Fruit fly (Drosophila melanogaster) whole organism, embryonic: ENCODE measurements around the gene eIF3l.

Experiments used
- Abd-B ChIP-seq: fragments of 200-800 bp; sonication (Bioruptor generic); optimal IDR thresholded peaks from 2 replicates; lab custom pipeline; 2018; ENCODE audit warnings: missing biosample characterization, mild to moderate bottlenecking, missing genetic modification characterization, moderate library complexity
- CG1024 ChIP-seq: fragments of 200-800 bp; sonication (Bioruptor generic); IDR thresholded peaks from 2 replicates; pipeline ENCODE4 v1.3.6; 2022; ENCODE audit warnings: missing biosample characterization, missing genetic modification characterization
- CG11723 ChIP-seq: fragments of 200-800 bp; sonication (Bioruptor generic); optimal IDR thresholded peaks from 2 replicates; lab custom pipeline; 2017; ENCODE audit warnings: missing biosample characterization, mild to moderate bottlenecking, missing genetic modification characterization
- CG12155 ChIP-seq: fragments of 200-800 bp; sonication (Bioruptor generic); optimal IDR thresholded peaks from 3 replicates; lab custom pipeline; 2016; ENCODE audit warnings: missing biosample characterization, missing genetic modification characterization
- CG12659 ChIP-seq: fragments of 200-800 bp; sonication (Bioruptor generic); optimal IDR thresholded peaks from 3 replicates; lab custom pipeline; 2017; ENCODE audit warnings: mild to moderate bottlenecking, missing biosample characterization, missing genetic modification reagents, missing genetic modification characterization
- CG13424 ChIP-seq: fragments of 200-800 bp; sonication (Bioruptor generic); optimal IDR thresholded peaks from 2 replicates; lab custom pipeline; 2019; ENCODE audit warnings: missing biosample characterization, mild to moderate bottlenecking, missing genetic modification characterization, moderate library complexity
- CG15073 ChIP-seq: fragments of 200-800 bp; sonication (Bioruptor generic); optimal IDR thresholded peaks from 2 replicates; lab custom pipeline; 2016; ENCODE audit warnings: missing biosample characterization, missing genetic modification characterization
- CG1647 ChIP-seq: fragments of 200-800 bp; sonication (Bioruptor generic); optimal IDR thresholded peaks from 3 replicates; lab custom pipeline; 2016; ENCODE audit warnings: missing biosample characterization, missing genetic modification characterization
- CG16863 ChIP-seq: fragments of 200-800 bp; sonication (Bioruptor generic); optimal IDR thresholded peaks from 3 replicates; lab custom pipeline; 2016; ENCODE audit warnings: missing biosample characterization, missing genetic modification characterization
- CG17186 ChIP-seq: fragments of 200-800 bp; sonication (Bioruptor generic); optimal IDR thresholded peaks from 3 replicates; lab custom pipeline; 2017; ENCODE audit warnings: missing biosample characterization, missing genetic modification reagents, missing genetic modification characterization
- CG1832 ChIP-seq: fragments of 200-800 bp; sonication (Bioruptor generic); optimal IDR thresholded peaks from 2 replicates; lab custom pipeline; 2017; ENCODE audit warnings: missing biosample characterization, mild to moderate bottlenecking, missing genetic modification characterization, inconsistent platforms
- CG2129 ChIP-seq: fragments of 200-800 bp; sonication (Bioruptor generic); IDR thresholded peaks from 2 replicates; pipeline ENCODE4 v1.3.6; 2022; ENCODE audit warnings: missing biosample characterization, missing genetic modification characterization; ENCODE audit not compliant: partially characterized antibody
- CG31224 ChIP-seq: fragments of 200-800 bp; sonication (Bioruptor generic); IDR thresholded peaks from 2 replicates; pipeline ENCODE4 v1.3.6; 2022; ENCODE audit warnings: missing biosample characterization, missing genetic modification characterization
- CG32532 ChIP-seq: fragments of 200-800 bp; sonication (Bioruptor generic); IDR thresholded peaks from 2 replicates; pipeline ENCODE4 v1.3.6; 2022; ENCODE audit warnings: missing biosample characterization, missing genetic modification characterization
- CG6765 ChIP-seq: fragments of 200-800 bp; sonication (Bioruptor generic); optimal IDR thresholded peaks from 3 replicates; lab custom pipeline; 2017; ENCODE audit warnings: missing biosample characterization, mild to moderate bottlenecking, missing genetic modification characterization
- CG7839 ChIP-seq: fragments of 200-800 bp; sonication (Bioruptor generic); optimal IDR thresholded peaks from 3 replicates; lab custom pipeline; 2018; ENCODE audit warnings: missing biosample characterization, mild to moderate bottlenecking, missing genetic modification characterization, moderate library complexity
- CG7963 ChIP-seq: fragments of 200-800 bp; sonication (Bioruptor generic); IDR thresholded peaks from 3 replicates; pipeline ENCODE4 v1.3.6; 2022; ENCODE audit warnings: missing biosample characterization, missing genetic modification characterization; ENCODE audit not compliant: partially characterized antibody
- CG8089 ChIP-seq: fragments of 200-800 bp; sonication (Bioruptor generic); optimal IDR thresholded peaks from 3 replicates; lab custom pipeline; 2016; ENCODE audit warnings: missing biosample characterization, missing genetic modification characterization
- CG8359 ChIP-seq: fragments of 200-800 bp; sonication (Bioruptor generic); optimal IDR thresholded peaks from 2 replicates; lab custom pipeline; 2017; ENCODE audit warnings: missing biosample characterization, mild to moderate bottlenecking, missing genetic modification characterization, borderline replicate concordance
- CG8478 ChIP-seq: fragments of >200 bp; optimal IDR thresholded peaks from 2 replicates; lab custom pipeline; 2018
- Dll ChIP-seq: fragments of 200-800 bp; sonication (Bioruptor generic); IDR thresholded peaks from 4 replicates; pipeline ENCODE4 v1.3.6; 2022; ENCODE audit warnings: missing biosample characterization, missing genetic modification characterization; ENCODE audit not compliant: partially characterized antibody
- ERR ChIP-seq: fragments of 200-800 bp; sonication (Bioruptor generic); optimal IDR thresholded peaks from 2 replicates; lab custom pipeline; 2016; ENCODE audit warnings: missing biosample characterization, missing genetic modification characterization
- Fer3 ChIP-seq: fragments of 200-800 bp; sonication (Bioruptor generic); optimal IDR thresholded peaks from 2 replicates; lab custom pipeline; 2018; ENCODE audit warnings: missing biosample characterization, mild to moderate bottlenecking, missing genetic modification characterization, moderate library complexity
- HLH4C ChIP-seq: fragments of 200-800 bp; sonication (Bioruptor generic); IDR thresholded peaks from 3 replicates; pipeline ENCODE4 v1.3.6; 2022; ENCODE audit warnings: missing biosample characterization, missing genetic modification characterization; ENCODE audit not compliant: partially characterized antibody
- Hr3 ChIP-seq: fragments of 200-800 bp; sonication (Bioruptor generic); optimal IDR thresholded peaks from 3 replicates; lab custom pipeline; 2016; ENCODE audit warnings: missing biosample characterization, missing genetic modification characterization
- Hr51 ChIP-seq, 2 experiments: fragments of 200-800 bp; sonication (Bioruptor generic); optimal IDR thresholded peaks; 2 replicates in 1 of 2; 3 replicates in 1 of 2; lab custom pipeline; 2016 to 2018; ENCODE audit warnings: missing biosample characterization in 2 of 2, missing genetic modification characterization in 2 of 2, mild to moderate bottlenecking in 1 of 2, moderate library complexity in 1 of 2
- Lpt ChIP-seq: fragments of >200 bp; optimal IDR thresholded peaks from 2 replicates; lab custom pipeline; 2018; ENCODE audit warnings: missing biosample characterization, missing genetic modification characterization
- MTF-1 ChIP-seq: fragments of 200-800 bp; sonication (Bioruptor generic); optimal IDR thresholded peaks from 2 replicates; lab custom pipeline; 2018; ENCODE audit warnings: missing biosample characterization, mild to moderate bottlenecking, missing genetic modification characterization, borderline replicate concordance
- Max ChIP-seq: fragments of 200-800 bp; sonication (Bioruptor generic); optimal IDR thresholded peaks from 2 replicates; lab custom pipeline; 2016; ENCODE audit warnings: missing biosample characterization, mild to moderate bottlenecking, missing genetic modification characterization
- NC2β ChIP-seq: fragments of 200-800 bp; sonication (Bioruptor generic); optimal IDR thresholded peaks from 2 replicates; lab custom pipeline; 2016; ENCODE audit warnings: missing biosample characterization, missing genetic modification characterization
- Nf-YC ChIP-seq: fragments of 200-800 bp; optimal IDR thresholded peaks from 3 replicates; lab custom pipeline; 2019; ENCODE audit warnings: missing biosample characterization, mild to moderate bottlenecking, missing genetic modification characterization, moderate library complexity
- Opbp ChIP-seq: fragments of 200-800 bp; sonication (Bioruptor generic); IDR thresholded peaks from 3 replicates; pipeline ENCODE4 v1.3.6; 2022; ENCODE audit warnings: missing biosample characterization, missing genetic modification characterization; ENCODE audit not compliant: partially characterized antibody
- Pdp1 ChIP-seq, 2 experiments: fragments of 200-800 bp; sonication (Bioruptor generic); optimal IDR thresholded peaks; 3 replicates each; lab custom pipeline; 2016; ENCODE audit warnings: missing biosample characterization in 2 of 2, missing genetic modification characterization in 2 of 2, mild to moderate bottlenecking in 1 of 2, moderate library complexity in 1 of 2
- Ssrp ChIP-seq: fragments of 200-800 bp; sonication (Bioruptor generic); optimal IDR thresholded peaks from 2 replicates; lab custom pipeline; 2018; ENCODE audit warnings: missing biosample characterization, mild to moderate bottlenecking, missing genetic modification characterization, moderate library complexity
- ab ChIP-seq: fragments of 200-800 bp; sonication (Bioruptor generic); optimal IDR thresholded peaks from 2 replicates; lab custom pipeline; 2016; ENCODE audit warnings: missing biosample characterization, missing genetic modification characterization
- bbx ChIP-seq: fragments of 200-800 bp; sonication (Bioruptor generic); IDR thresholded peaks from 2 replicates; pipeline ENCODE4 v1.3.6; 2022; ENCODE audit warnings: missing biosample characterization, missing genetic modification characterization; ENCODE audit not compliant: partially characterized antibody
- chinmo ChIP-seq: fragments of 200-800 bp; sonication (Bioruptor generic); IDR thresholded peaks from 4 replicates; pipeline ENCODE4 v1.3.6; 2022; ENCODE audit warnings: missing biosample characterization, missing genetic modification characterization; ENCODE audit not compliant: partially characterized antibody
- crol ChIP-seq: fragments of 200-800 bp; sonication (Bioruptor generic); IDR thresholded peaks from 2 replicates; pipeline ENCODE4 v1.3.6; 2022; ENCODE audit warnings: missing biosample characterization, missing genetic modification characterization
- exex ChIP-seq: fragments of 200-800 bp; sonication (Bioruptor generic); optimal IDR thresholded peaks from 4 replicates; lab custom pipeline; 2018; ENCODE audit warnings: missing biosample characterization, mild to moderate bottlenecking, missing genetic modification characterization, moderate library complexity
- fd102C ChIP-seq: fragments of 200-800 bp; sonication (Bioruptor generic); optimal IDR thresholded peaks from 2 replicates; lab custom pipeline; 2018; ENCODE audit warnings: missing biosample characterization, mild to moderate bottlenecking, missing genetic modification characterization, moderate library complexity
- ftz-f1 ChIP-seq: fragments of 200-800 bp; sonication (Bioruptor generic); optimal IDR thresholded peaks from 2 replicates; lab custom pipeline; 2016; ENCODE audit warnings: missing biosample characterization, missing genetic modification characterization
- fu2 ChIP-seq: fragments of 200-800 bp; sonication (Bioruptor generic); optimal IDR thresholded peaks from 2 replicates; lab custom pipeline; 2016; ENCODE audit warnings: missing biosample characterization, missing genetic modification characterization
- gce ChIP-seq: fragments of 200-800 bp; sonication (Bioruptor generic); IDR thresholded peaks from 3 replicates; pipeline ENCODE4 v1.3.6; 2022; ENCODE audit warnings: missing biosample characterization, missing genetic modification characterization
- hkb ChIP-seq, 2 experiments: fragments of 200-800 bp in 1 of 2; fragments of >200 bp in 1 of 2; sonication (Bioruptor generic) in 1 of 2; IDR thresholded peaks in 1 of 2; optimal IDR thresholded peaks in 1 of 2; 2 replicates each; pipeline versions ENCODE4 v1.3.6 to Lab custom; 2017 to 2022; ENCODE audit warnings: missing biosample characterization in 1 of 2, missing genetic modification characterization in 1 of 2
- luna ChIP-seq: fragments of 200-800 bp; sonication (Bioruptor generic); optimal IDR thresholded peaks from 2 replicates; lab custom pipeline; 2016; ENCODE audit warnings: missing biosample characterization, missing genetic modification characterization
- nerfin-1 ChIP-seq: fragments of 200-800 bp; sonication (Bioruptor generic); optimal IDR thresholded peaks from 3 replicates; lab custom pipeline; 2019; ENCODE audit warnings: missing biosample characterization, mild to moderate bottlenecking, missing genetic modification characterization, moderate library complexity
- nmo ChIP-seq: fragments of 200-800 bp; sonication (Bioruptor generic); optimal IDR thresholded peaks from 2 replicates; lab custom pipeline; 2018; ENCODE audit warnings: missing biosample characterization, mild to moderate bottlenecking, missing genetic modification characterization, moderate library complexity
- ranshi ChIP-seq: fragments of 200-800 bp; sonication (Bioruptor generic); IDR thresholded peaks from 2 replicates; pipeline ENCODE4 v1.3.6; 2022; ENCODE audit warnings: missing biosample characterization, missing genetic modification characterization
- tx ChIP-seq: fragments of 200-800 bp; sonication (Bioruptor generic); optimal IDR thresholded peaks from 2 replicates; lab custom pipeline; 2016; ENCODE audit warnings: missing biosample characterization, missing genetic modification characterization

eIF3l gene

DNA sequence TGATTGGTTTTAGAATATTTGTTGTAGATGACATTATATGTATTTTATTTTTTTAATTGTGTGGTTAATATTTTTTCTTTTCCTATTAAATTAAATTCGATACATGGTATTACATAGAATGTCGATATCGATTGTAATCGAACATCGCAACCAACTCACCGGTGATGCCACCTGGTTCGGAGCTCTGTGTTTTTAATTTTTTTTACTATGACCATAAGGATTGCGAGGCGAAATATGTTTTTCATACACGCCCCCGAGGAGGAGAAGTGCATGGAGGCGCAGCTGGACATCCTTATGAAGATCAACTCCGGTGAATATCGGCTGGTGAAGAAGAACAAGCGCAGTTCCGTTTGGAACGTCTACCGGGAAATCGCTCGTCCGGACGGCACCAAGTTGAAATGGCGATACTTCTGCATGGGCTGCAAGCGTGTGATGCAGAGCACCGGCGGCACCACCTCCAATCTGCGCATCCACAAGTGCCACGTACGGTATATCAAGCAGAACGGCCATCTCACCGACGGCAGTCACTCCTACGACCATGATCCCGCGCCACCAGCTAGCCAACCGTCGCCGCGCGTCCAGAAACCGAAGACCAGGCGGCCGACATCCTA lies 25.9 kb downstream of the eIF3l start, which contains the start of gene CG11560 (continued):
- TF ChIP-seq CG12659 (GFP tag; lab: Kevin White, UChicago) (peak; percentile 42), CG32532 (GFP tag; lab: Robert Waterston, UW) (no peak), Hr51 (GFP tag; optimal IDR thresholded peaks at IDR 0.05; lab: Kevin White, UChicago) (no peak), Dll (GFP tag; lab: Robert Waterston, UW) (peak; percentile 80), CG1832 (no peak), CG8359 (GFP tag; lab: Kevin White, UChicago) (no peak), CG16863 (GFP tag; lab: Kevin White, UChicago) (no peak), gce (GFP tag; lab: Robert Waterston, UW) (no peak), ranshi (no peak), Lpt (GFP tag; lab: Kevin White, UChicago) (no peak), nmo (GFP tag; lab: Kevin White, UChicago) (no peak), exex (no peak), Pdp1 (GFP tag; optimal IDR thresholded peaks at IDR 0.05; lab: Kevin White, UChicago) (no peak), CG15073 (GFP tag; lab: Kevin White, UChicago) (no peak), CG2129 (GFP tag; lab: Robert Waterston, UW) (peak; percentile 42), Ssrp (tag; lab: Kevin White, UChicago) (no peak), CG11723 (no peak), CG13424 (tag; lab: Kevin White, UChicago) (no peak), CG7839 (tag; lab: Kevin White, UChicago) (no peak), chinmo (GFP tag; lab: Robert Waterston, UW) (0 out of 4 replicates have a peak, but pooled peaks have one; percentile 29), HLH4C (GFP tag; lab: Robert Waterston, UW) (peak; percentile 78), CG6765 (no peak), CG12155 (GFP tag; lab: Kevin White, UChicago) (no peak), CG1647 (no peak), Max (no peak), hkb (optimal IDR thresholded peaks at IDR 0.05; lab: Kevin White, UChicago) (no peak), hkb (GFP tag; IDR thresholded peaks at IDR 0.05; lab: Robert Waterston, UW) (no peak), fu2 (GFP tag; lab: Kevin White, UChicago) (no peak), nerfin-1 (tag; lab: Kevin White, UChicago) (no peak), CG8478 (lab: Kevin White, UChicago) (no peak), NC2β (GFP tag; lab: Kevin White, UChicago) (no peak), CG17186 (GFP tag; lab: Kevin White, UChicago) (peak; percentile 1), fd102C (GFP tag; lab: Kevin White, UChicago) (no peak), ab (no peak), Fer3 (tag; lab: Kevin White, UChicago) (no peak), ERR (GFP tag; lab: Kevin White, UChicago) (no peak), Abd-B (GFP tag; lab: Kevin White, UChicago) (no peak), CG8089 (GFP tag; lab: Kevin White, UChicago) (no peak), bbx (GFP tag; lab: Robert Waterston, UW) (peak; percentile 66), MTF-1 (GFP tag; lab: Kevin White, UChicago) (no peak), luna (GFP tag; lab: Kevin White, UChicago) (no peak), Nf-YC (tag; lab: Kevin White, UChicago) (no peak), ftz-f1 (no peak), tx (GFP tag; lab: Kevin White, UChicago) (no peak), CG31224 (GFP tag; lab: Robert Waterston, UW) (no peak), CG7963 (peak; percentile 53; the same call in 1 of the 3 replicates), CG1024 (GFP tag; lab: Robert Waterston, UW) (no peak), crol (no peak), Opbp (GFP tag; lab: Robert Waterston, UW) (peak; percentile 40; the same call in 2 of the 3 replicates), Hr3 (GFP tag; lab: Kevin White, UChicago) (no peak)
